Worm (Caenorhabditis elegans): ENCODE results near the gene sorb-1.

- TF ChIP-seq nfya-1 (tag; optimal IDR thresholded peaks at IDR 0.05; ENCODE audit: borderline replicate concordance, insufficient read depth) (no peak), let-607 (tag; optimal IDR thresholded peaks at IDR 0.05) (no peak), lin-35 (GFP tag; optimal IDR thresholded peaks at IDR 0.05) (no peak), F39B2.1 (GFP tag; IDR thresholded peaks at IDR 0.05) (no peak), F57C9.4 (tag; optimal IDR thresholded peaks at IDR 0.05) (no peak), cebp-2 (GFP tag; IDR thresholded peaks at IDR 0.05) (no peak; the same call in 1 of the 2 replicates), hmg-1.2 (GFP tag; IDR thresholded peaks at IDR 0.05) (no peak), Y56A3A.18 (GFP tag; IDR thresholded peaks at IDR 0.05) (no peak)
Measured at ce11 chrIV:13785545-13785944, 35.4 kb downstream of the sorb-1 start, which contains the start of gene lact-9.
